Worm (Caenorhabditis elegans) whole organism, L4 larva: ENCODE measurements around the gene sek-4.

ENCODE experiments used
- nhr-25 ChIP-seq: sonication (generic microtip); optimal IDR thresholded peaks from 2 replicates; lab custom pipeline; 2017; ENCODE audit warnings: missing genetic modification characterization, mild to moderate bottlenecking, missing compliant biosample characterization, antibody characterized with exemption, moderate library complexity, borderline replicate concordance; ENCODE audit not compliant: insufficient read depth
- snpc-4 ChIP-seq: fragments of 150-350 bp; optimal IDR thresholded peaks from 2 replicates; lab custom pipeline; 2014; ENCODE audit warnings: missing biosample characterization, missing genetic modification characterization
- unc-39 ChIP-seq: sonication (generic microtip); optimal IDR thresholded peaks from 2 replicates; lab custom pipeline; 2017; ENCODE audit warnings: missing biosample characterization, missing genetic modification characterization

- TF ChIP-seq nhr-25 (tag; lab: Kevin White, UChicago) (peak; percentile 4), unc-39 (tag; lab: Kevin White, UChicago) (no peak), snpc-4 (no peak)
Measured at ce11 chrX:5336498-5336897, 38.4 kb upstream of the sek-4 start.
